Worm (Caenorhabditis elegans) whole organism, early embryonic: ENCODE measurements around the gene ceh-21.

ENCODE experiments used
- B0310.2 ChIP-seq: sonication (generic microtip); optimal IDR thresholded peaks from 2 replicates; lab custom pipeline; 2016; ENCODE audit warnings: mild to moderate bottlenecking, missing genetic modification characterization, missing compliant biosample characterization
- F13C5.2 ChIP-seq: sonication (generic microtip); optimal IDR thresholded peaks from 2 replicates; lab custom pipeline; 2017; ENCODE audit warnings: mild to moderate bottlenecking, missing genetic modification characterization, inconsistent platforms, missing compliant biosample characterization
- aly-1 ChIP-seq: sonication (generic microtip); optimal IDR thresholded peaks from 2 replicates; lab custom pipeline; 2016; ENCODE audit warnings: missing genetic modification characterization, missing compliant biosample characterization
- ama-1 ChIP-seq: fragments of 150-350 bp; optimal IDR thresholded peaks from 2 replicates; lab custom pipeline; 2014
- ceh-36 ChIP-seq: sonication (generic microtip); optimal IDR thresholded peaks from 2 replicates; lab custom pipeline; 2016; ENCODE audit warnings: missing genetic modification characterization, inconsistent platforms, missing compliant biosample characterization
- flt-1 ChIP-seq: fragments of 200-800 bp; sonication (Bioruptor generic); IDR thresholded peaks from 2 replicates; pipeline ENCODE4 v1.3.6; 2022; ENCODE audit warnings: missing genetic modification characterization, missing compliant biosample characterization
- hmbx-1 ChIP-seq: sonication (generic microtip); optimal IDR thresholded peaks from 2 replicates; lab custom pipeline; 2016; ENCODE audit warnings: mild to moderate bottlenecking, missing genetic modification characterization, missing compliant biosample characterization
- hmg-4 ChIP-seq: fragments of 200-800 bp; sonication (Bioruptor generic); optimal IDR thresholded peaks from 2 replicates; lab custom pipeline; 2018; ENCODE audit warnings: mild to moderate bottlenecking, missing genetic modification characterization, missing compliant biosample characterization
- hnd-1 ChIP-seq: sonication (generic microtip); optimal IDR thresholded peaks from 2 replicates; lab custom pipeline; 2016; ENCODE audit warnings: missing genetic modification characterization, missing compliant biosample characterization
- pes-1 ChIP-seq: fragments of 200-800 bp; sonication (Bioruptor generic); IDR thresholded peaks from 2 replicates; pipeline ENCODE4 v1.3.6; 2022; ENCODE audit warnings: missing genetic modification reagents, missing genetic modification characterization, missing compliant biosample characterization
- scrt-1 ChIP-seq: fragments of 200-800 bp; sonication (Bioruptor generic); IDR thresholded peaks from 2 replicates; pipeline ENCODE4 v1.3.6; 2022; ENCODE audit warnings: missing genetic modification characterization, missing compliant biosample characterization
- sea-1 ChIP-seq: fragments of 200-800 bp; sonication (Bioruptor generic); conservative IDR thresholded peaks from 2 replicates; pipeline ENCODE4 v1.3.6; 2022; ENCODE audit warnings: missing genetic modification characterization, missing compliant biosample characterization
- tbx-11 ChIP-seq: fragments of 200-800 bp; sonication (Bioruptor generic); IDR thresholded peaks from 2 replicates; pipeline ENCODE4 v1.3.6; 2022; ENCODE audit warnings: missing genetic modification characterization, missing compliant biosample characterization
- tra-4 ChIP-seq: sonication (generic microtip); optimal IDR thresholded peaks from 2 replicates; lab custom pipeline; 2017; ENCODE audit warnings: missing genetic modification characterization, missing compliant biosample characterization

ce11 chrX:1852636-1853035, at the start of gene ceh-21:
- no peak for TF ChIP-seq ama-1 (lab: Kevin White, UChicago)
- no peak for TF ChIP-seq hmbx-1 (tag; lab: Kevin White, UChicago)
- no peak for TF ChIP-seq tra-4 (tag; lab: Kevin White, UChicago)
- no peak for TF ChIP-seq pes-1 (GFP tag; lab: Robert Waterston, UW)
- TF ChIP-seq aly-1 = no peak
- TF ChIP-seq ceh-36 (tag; lab: Kevin White, UChicago) = no peak
- TF ChIP-seq B0310.2 (tag; lab: Kevin White, UChicago) = no peak
- no peak for TF ChIP-seq sea-1 (GFP tag; lab: Robert Waterston, UW)
- TF ChIP-seq tbx-11 (GFP tag; lab: Robert Waterston, UW) = no peak
- TF ChIP-seq hnd-1 (tag; lab: Kevin White, UChicago) = no peak
- no peak for TF ChIP-seq scrt-1 (GFP tag; lab: Robert Waterston, UW)
- no peak for TF ChIP-seq flt-1
- TF ChIP-seq F13C5.2 (tag; lab: Kevin White, UChicago) = no peak
- no peak for TF ChIP-seq hmg-4 (GFP tag; lab: Kevin White, UChicago)
